Fruit fly (Drosophila melanogaster): ENCODE results near the gene Arr2.
A peak's percentile ranks its signal among the peaks of the same experiment; 100 is the strongest.

Arr2 gene

dm6 chr3L:8696487-8696954, 47.8 kb upstream of the Arr2 start (continued):
- TF ChIP-seq Nf-YC (tag; optimal IDR thresholded peaks at IDR 0.05) (peak; percentile 59), CG30431 (GFP tag; optimal IDR thresholded peaks at IDR 0.05) (peak; percentile 14), hth (optimal IDR thresholded peaks at IDR 0.05) (no peak), Myb (GFP tag; optimal IDR thresholded peaks at IDR 0.05) (peak; percentile 6), sna (GFP tag; IDR thresholded peaks at IDR 0.05; ENCODE audit: partially characterized antibody) (no peak), Dp (GFP tag; optimal IDR thresholded peaks at IDR 0.05) (no peak), sob (GFP tag; IDR thresholded peaks at IDR 0.05) (peak; percentile 74), CG3407 (GFP tag; optimal IDR thresholded peaks at IDR 0.05) (peak; percentile 90), wek (GFP tag; optimal IDR thresholded peaks at IDR 0.05) (peak; percentile 61), Ravus (GFP tag; IDR thresholded peaks at IDR 0.05) (no peak; the same call in 1 of the 2 replicates), fd102C (GFP tag; optimal IDR thresholded peaks at IDR 0.05) (no peak), CG1832 (GFP tag; optimal IDR thresholded peaks at IDR 0.05) (peak; percentile 69), CG10654 (GFP tag; optimal IDR thresholded peaks at IDR 0.05) (peak; percentile 46), CG6254 (GFP tag; optimal IDR thresholded peaks at IDR 0.05) (peak; percentile 77), CG11247 (GFP tag; IDR thresholded peaks at IDR 0.05) (0 out of 2 replicates have a peak, but pooled peaks have one; percentile 12), CG4820 (GFP tag; optimal IDR thresholded peaks at IDR 0.05) (peak; percentile 3), B-H1 (GFP tag; IDR thresholded peaks at IDR 0.05) (no peak; the same call in 2 of the 3 replicates), CG13624 (GFP tag; optimal IDR thresholded peaks at IDR 0.05) (peak; percentile 60), CG18764 (GFP tag; optimal IDR thresholded peaks at IDR 0.05) (peak; percentile 46), Mrtf (GFP tag; IDR thresholded peaks at IDR 0.05) (no peak), chn (GFP tag; optimal IDR thresholded peaks at IDR 0.05) (no peak), oc (tag; optimal IDR thresholded peaks at IDR 0.05) (peak; percentile 80), zen (tag; optimal IDR thresholded peaks at IDR 0.05) (no peak), CG8089 (GFP tag; optimal IDR thresholded peaks at IDR 0.05) (peak; percentile 63), aop (GFP tag; IDR thresholded peaks at IDR 0.05) (0 out of 2 replicates have a peak, but pooled peaks have one; percentile 3), HmgD (GFP tag; optimal IDR thresholded peaks at IDR 0.05) (peak; percentile 0), vnd (GFP tag; IDR thresholded peaks at IDR 0.05; ENCODE audit: partially characterized antibody) (0 out of 3 replicates have a peak, but pooled peaks have one; percentile 20), her (GFP tag; optimal IDR thresholded peaks at IDR 0.05) (no peak), Scr (GFP tag; IDR thresholded peaks at IDR 0.05; ENCODE audit: partially characterized antibody) (no peak), disco-r (GFP tag; optimal IDR thresholded peaks at IDR 0.05) (no peak), cas (GFP tag; IDR thresholded peaks at IDR 0.05) (no peak), CG4730 (GFP tag; IDR thresholded peaks at IDR 0.05) (no peak), CG7786 (GFP tag; optimal IDR thresholded peaks at IDR 0.05) (no peak), ab (GFP tag; optimal IDR thresholded peaks at IDR 0.05) (peak; percentile 16), CG11398 (GFP tag; optimal IDR thresholded peaks at IDR 0.05) (no peak), CG13775 (GFP tag; optimal IDR thresholded peaks at IDR 0.05) (peak; percentile 33), Kr (GFP tag; optimal IDR thresholded peaks at IDR 0.05) (no peak), NC2α (GFP tag; optimal IDR thresholded peaks at IDR 0.05) (peak; percentile 15), CG7928 (GFP tag; optimal IDR thresholded peaks at IDR 0.05) (peak; percentile 61), NC2β (GFP tag; optimal IDR thresholded peaks at IDR 0.05) (peak; percentile 32), btn (GFP tag; optimal IDR thresholded peaks at IDR 0.05) (no peak), phol (tag; optimal IDR thresholded peaks at IDR 0.05) (no peak), pros (GFP tag; optimal IDR thresholded peaks at IDR 0.05) (peak; percentile 8), Dll (GFP tag; IDR thresholded peaks at IDR 0.05; ENCODE audit: partially characterized antibody) (0 out of 4 replicates have a peak, but pooled peaks have one; percentile 13), az2 (GFP tag; optimal IDR thresholded peaks at IDR 0.05) (peak; percentile 21), Oaz (GFP tag; IDR thresholded peaks at IDR 0.05) (no peak), ttk (GFP tag; IDR thresholded peaks at IDR 0.05) (peak; percentile 55; the same call in 1 of the 2 replicates), ems (GFP tag; optimal IDR thresholded peaks at IDR 0.05) (peak; percentile 32), H15 (GFP tag; IDR thresholded peaks at IDR 0.05) (no peak), slp2 (GFP tag; optimal IDR thresholded peaks at IDR 0.05) (peak; percentile 6), Antp (GFP tag; optimal IDR thresholded peaks at IDR 0.05) (peak; percentile 43), cad (GFP tag; optimal IDR thresholded peaks at IDR 0.05) (no peak)

All from whole organism, embryonic.